Worm (Caenorhabditis elegans) whole organism, L4 larva: Measurements from ENCODE around the gene nhr-128.

Experiments
- F10B5.3 ChIP-seq: sonication (generic microtip); optimal IDR thresholded peaks from 2 replicates; lab custom pipeline; 2016; ENCODE audit warnings: mild to moderate bottlenecking, missing genetic modification characterization, missing compliant biosample characterization
- F37D6.2 ChIP-seq: sonication (generic microtip); optimal IDR thresholded peaks from 2 replicates; lab custom pipeline; 2016; ENCODE audit warnings: mild to moderate bottlenecking, missing genetic modification characterization, missing compliant biosample characterization
- T26A8.4 ChIP-seq: fragments of 200-800 bp; sonication (Bioruptor generic); IDR thresholded peaks from 2 replicates; pipeline ENCODE4 v1.3.6; 2022; ENCODE audit warnings: missing genetic modification characterization, missing compliant biosample characterization
- Y105C5A.15 ChIP-seq: fragments of 200-800 bp; sonication (Bioruptor generic); IDR thresholded peaks from 2 replicates; pipeline ENCODE4 v1.3.6; 2022; ENCODE audit warnings: missing genetic modification characterization, missing compliant biosample characterization
- aha-1 ChIP-seq: fragments of 150-350 bp; peaks from one replicate; lab custom pipeline; 2014; ENCODE audit warnings: missing biosample characterization, missing genetic modification characterization
- aly-2 ChIP-seq: sonication (generic microtip); optimal IDR thresholded peaks from 2 replicates; lab custom pipeline; 2018; ENCODE audit warnings: missing biosample characterization, missing genetic modification characterization
- arid-1 ChIP-seq: fragments of 200-800 bp; sonication (Bioruptor generic); conservative IDR thresholded peaks from 2 replicates; pipeline ENCODE4 v1.3.6; 2022; ENCODE audit warnings: missing genetic modification reagents, missing genetic modification characterization, missing compliant biosample characterization
- ceh-32 ChIP-seq: sonication (generic microtip); optimal IDR thresholded peaks from 2 replicates; lab custom pipeline; 2016; ENCODE audit warnings: mild to moderate bottlenecking, missing genetic modification characterization, missing compliant biosample characterization; ENCODE audit not compliant: poor library complexity
- ceh-62 ChIP-seq: sonication (generic microtip); optimal IDR thresholded peaks from 2 replicates; lab custom pipeline; 2017; ENCODE audit warnings: missing biosample characterization, missing genetic modification characterization
- daf-12 ChIP-seq: fragments of 150-350 bp; optimal IDR thresholded peaks from 2 replicates; lab custom pipeline; 2014; ENCODE audit warnings: missing biosample characterization, missing genetic modification reagents, missing genetic modification characterization
- daf-16 ChIP-seq, 3 experiments: sonication (generic microtip); optimal IDR thresholded peaks; 2 replicates each; lab custom pipeline; 2016 to 2017; ENCODE audit warnings: missing genetic modification characterization in 3 of 3, missing genetic modification reagents in 3 of 3, mild to moderate bottlenecking in 2 of 3, missing compliant biosample characterization in 2 of 3, missing biosample characterization in 1 of 3, moderate library complexity in 1 of 3
- daf-19 ChIP-seq: fragments of 200-800 bp; sonication (Bioruptor generic); conservative IDR thresholded peaks from 2 replicates; pipeline ENCODE4 v1.3.6; 2022; ENCODE audit warnings: missing genetic modification characterization, missing compliant biosample characterization
- daf-8 ChIP-seq: fragments of 200-800 bp; sonication (Bioruptor generic); IDR thresholded peaks from 2 replicates; pipeline ENCODE4 v1.3.6; 2022; ENCODE audit warnings: missing genetic modification characterization, missing compliant biosample characterization
- dmd-6 ChIP-seq: fragments of 200-800 bp; sonication (Bioruptor generic); IDR thresholded peaks from 2 replicates; pipeline ENCODE4 v1.3.6; 2022; ENCODE audit warnings: missing genetic modification reagents, missing genetic modification characterization, missing compliant biosample characterization
- dmd-9 ChIP-seq: fragments of 200-800 bp; sonication (Bioruptor generic); IDR thresholded peaks from 2 replicates; pipeline ENCODE4 v1.3.6; 2022; ENCODE audit warnings: missing genetic modification reagents, missing genetic modification characterization, missing compliant biosample characterization
- dpl-1 ChIP-seq: fragments of 150-350 bp; optimal IDR thresholded peaks from 2 replicates; lab custom pipeline; 2014; ENCODE audit warnings: missing biosample characterization, missing genetic modification reagents, missing genetic modification characterization
- dve-1 ChIP-seq: sonication (generic microtip); optimal IDR thresholded peaks from 2 replicates; lab custom pipeline; 2017; ENCODE audit warnings: antibody characterized with exemption, mild to moderate bottlenecking, missing genetic modification characterization, missing compliant biosample characterization; ENCODE audit not compliant: insufficient read depth
- egl-27 ChIP-seq: sonication (generic microtip); optimal IDR thresholded peaks from 3 replicates; lab custom pipeline; 2017; ENCODE audit warnings: missing biosample characterization, missing genetic modification reagents, missing genetic modification characterization
- egl-43 ChIP-seq: fragments of 200-800 bp; sonication (Bioruptor generic); IDR thresholded peaks from 2 replicates; pipeline ENCODE4 v1.3.6; 2022; ENCODE audit warnings: missing genetic modification reagents, missing genetic modification characterization, missing compliant biosample characterization
- hlh-11 ChIP-seq: fragments of 200-800 bp; sonication (Bioruptor generic); optimal IDR thresholded peaks from 2 replicates; lab custom pipeline; 2018; ENCODE audit warnings: mild to moderate bottlenecking, missing genetic modification characterization, missing compliant biosample characterization
- hlh-30 ChIP-seq: sonication (generic microtip); optimal IDR thresholded peaks from 2 replicates; lab custom pipeline; 2017; ENCODE audit warnings: antibody characterized with exemption, mild to moderate bottlenecking, missing genetic modification characterization, missing compliant biosample characterization; ENCODE audit not compliant: insufficient read depth
- jun-1 ChIP-seq: fragments of 150-350 bp; optimal IDR thresholded peaks from 2 replicates; lab custom pipeline; 2014; ENCODE audit warnings: missing biosample characterization, missing genetic modification reagents, missing genetic modification characterization
- lim-7 ChIP-seq: fragments of 200-800 bp; sonication (Bioruptor generic); IDR thresholded peaks from 2 replicates; pipeline ENCODE4 v1.3.6; 2022; ENCODE audit warnings: missing genetic modification characterization, missing compliant biosample characterization
- lin-15B ChIP-seq: fragments of 150-350 bp; sonication (generic microtip); optimal IDR thresholded peaks from 3 replicates; lab custom pipeline; 2014; ENCODE audit warnings: missing biosample characterization, missing genetic modification characterization
- lsy-2 ChIP-seq, 2 experiments: fragments of 150-350 bp in 1 of 2; sonication (generic microtip) in 1 of 2; optimal IDR thresholded peaks; 2 replicates each; lab custom pipeline; 2014 to 2017; ENCODE audit warnings: missing biosample characterization in 2 of 2, missing genetic modification characterization in 2 of 2
- madf-5 ChIP-seq, 2 experiments: fragments of 200-800 bp; sonication (Bioruptor generic); IDR thresholded peaks; 2 replicates each; pipeline ENCODE4 v1.3.6; 2022; ENCODE audit warnings: missing compliant biosample characterization in 2 of 2, missing genetic modification characterization in 2 of 2
- mes-2 ChIP-seq: sonication (generic microtip); optimal IDR thresholded peaks from 2 replicates; lab custom pipeline; 2016; ENCODE audit warnings: missing genotype, mild to moderate bottlenecking, missing genetic modification characterization, missing compliant biosample characterization; ENCODE audit not compliant: poor library complexity, severe bottlenecking
- nhr-10 ChIP-seq: fragments of 150-350 bp; optimal IDR thresholded peaks from 2 replicates; lab custom pipeline; 2014; ENCODE audit warnings: missing biosample characterization, missing genetic modification characterization
- nhr-111 ChIP-seq: fragments of 200-800 bp; sonication (Bioruptor generic); optimal IDR thresholded peaks from 2 replicates; lab custom pipeline; 2018; ENCODE audit warnings: mild to moderate bottlenecking, missing genetic modification characterization, missing compliant biosample characterization
- nhr-237 ChIP-seq: sonication (generic microtip); optimal IDR thresholded peaks from 2 replicates; lab custom pipeline; 2017; ENCODE audit warnings: missing biosample characterization, missing genetic modification characterization
- nhr-28 ChIP-seq: fragments of 150-350 bp; optimal IDR thresholded peaks from 2 replicates; lab custom pipeline; 2014; ENCODE audit warnings: missing biosample characterization, missing genetic modification characterization
- nhr-41 ChIP-seq: fragments of 200-800 bp; sonication (Bioruptor generic); IDR thresholded peaks from 2 replicates; pipeline ENCODE4 v1.3.6; 2022; ENCODE audit warnings: missing genetic modification reagents, missing genetic modification characterization, missing compliant biosample characterization
- nhr-42 ChIP-seq: fragments of 200-800 bp; sonication (Bioruptor generic); IDR thresholded peaks from 2 replicates; pipeline ENCODE4 v1.3.6; 2022; ENCODE audit warnings: missing genetic modification characterization, missing compliant biosample characterization
- nhr-76 ChIP-seq: fragments of 150-350 bp; optimal IDR thresholded peaks from 2 replicates; lab custom pipeline; 2014; ENCODE audit warnings: missing biosample characterization, missing genetic modification characterization
- rbr-2 ChIP-seq: sonication (generic microtip); optimal IDR thresholded peaks from 2 replicates; lab custom pipeline; 2016; ENCODE audit warnings: missing genotype, missing genetic modification characterization, missing compliant biosample characterization
- saeg-2 ChIP-seq: fragments of 200-800 bp; sonication (Bioruptor generic); IDR thresholded peaks from 2 replicates; pipeline ENCODE4 v1.3.6; 2022; ENCODE audit warnings: missing genetic modification reagents, missing genetic modification characterization, missing compliant biosample characterization
- sdz-12 ChIP-seq: fragments of 200-800 bp; sonication (Bioruptor generic); optimal IDR thresholded peaks from 2 replicates; lab custom pipeline; 2018; ENCODE audit warnings: mild to moderate bottlenecking, missing genetic modification characterization, missing compliant biosample characterization
- set-16 ChIP-seq: fragments of 200-800 bp; sonication (Bioruptor generic); IDR thresholded peaks from 2 replicates; pipeline ENCODE4 v1.3.6; 2022; ENCODE audit warnings: missing genetic modification reagents, missing genetic modification characterization, missing compliant biosample characterization
- skn-1 ChIP-seq: fragments of 150-350 bp; optimal IDR thresholded peaks from 2 replicates; lab custom pipeline; 2014; ENCODE audit warnings: missing biosample characterization, missing genetic modification characterization
- spr-3 ChIP-seq: fragments of 200-800 bp; sonication (Bioruptor generic); optimal IDR thresholded peaks from 2 replicates; lab custom pipeline; 2018; ENCODE audit warnings: mild to moderate bottlenecking, missing genetic modification characterization, missing compliant biosample characterization
- unc-62 ChIP-seq, 3 experiments: fragments of 150-350 bp in 1 of 3; sonication (generic microtip); optimal IDR thresholded peaks in 2 of 3; peaks in 1 of 3; 1 replicate in 1 of 3; 2 replicates in 2 of 3; lab custom pipeline; 2014 to 2017; ENCODE audit warnings: missing biosample characterization in 3 of 3, missing genetic modification characterization in 3 of 3, missing genetic modification reagents in 3 of 3, missing genotype in 1 of 3
- zfp-2 ChIP-seq: sonication (generic microtip); optimal IDR thresholded peaks from 2 replicates; lab custom pipeline; 2016; ENCODE audit warnings: mild to moderate bottlenecking, missing genetic modification characterization, missing compliant biosample characterization
- zip-2 ChIP-seq: fragments of 150-350 bp; optimal IDR thresholded peaks from 2 replicates; lab custom pipeline; 2014; ENCODE audit warnings: missing biosample characterization, missing genetic modification characterization
- ztf-11 ChIP-seq: fragments of 150-350 bp; optimal IDR thresholded peaks from 2 replicates; lab custom pipeline; 2014; ENCODE audit warnings: missing biosample characterization, missing genetic modification characterization
- ztf-7 ChIP-seq: fragments of 150-350 bp; optimal IDR thresholded peaks from 2 replicates; lab custom pipeline; 2014; ENCODE audit warnings: missing biosample characterization, missing genetic modification characterization

Gene nhr-128

ce11 chrV:2218803-2219202 lies 3.1 kb upstream of the nhr-128 start, which contains the start of gene nhr-56 (continued):
- TF ChIP-seq aly-2 (tag; lab: Kevin White, UChicago) (no peak), ceh-32 (no peak), ztf-7 (tag; lab: Kevin White, UChicago) (no peak), arid-1 (no peak), madf-5 (GFP tag; IDR thresholded peaks at IDR 0.05; lab: Robert Waterston, UW) (no peak), nhr-76 (tag; lab: Kevin White, UChicago) (no peak), lin-15B (tag; lab: Kevin White, UChicago) (no peak), daf-12 (tag; lab: Kevin White, UChicago) (no peak), set-16 (no peak), Y105C5A.15 (GFP tag; lab: Robert Waterston, UW) (no peak)

ce11 chrV:2225130-2225529 lies 3.3 kb downstream of the nhr-128 start, which contains the start of gene nhr-103:
Gene nhr-103 (plus strand): TSS chrV:2225430.
- TF ChIP-seq dmd-6 (no peak), nhr-42 (GFP tag; lab: Robert Waterston, UW) (no peak), F37D6.2 (tag; lab: Kevin White, UChicago) (no peak), madf-5 (GFP tag; IDR thresholded peaks at IDR 0.05; lab: Robert Waterston, UW) (no peak)

- no peak for TF ChIP-seq rbr-2 (tag; lab: Kevin White, UChicago)
- no peak for TF ChIP-seq mes-2 (tag; lab: Kevin White, UChicago)
- TF ChIP-seq lim-7 (GFP tag; lab: Robert Waterston, UW) = no peak
- no peak for TF ChIP-seq nhr-237
- no peak for TF ChIP-seq nhr-10 (tag; lab: Kevin White, UChicago)
- TF ChIP-seq lsy-2 (tag; optimal IDR thresholded peaks at IDR 0.05; lab: Kevin White, UChicago) = no peak
- no peak for TF ChIP-seq dve-1
- TF ChIP-seq egl-43 (GFP tag; lab: Robert Waterston, UW) = no peak
- no peak for TF ChIP-seq nhr-111
- TF ChIP-seq jun-1 = no peak
- no peak for TF ChIP-seq egl-27 (tag; lab: Kevin White, UChicago)
- no peak for TF ChIP-seq dpl-1 (GFP tag; lab: Kevin White, UChicago)
- no peak for TF ChIP-seq spr-3 (GFP tag; lab: Kevin White, UChicago)
- no peak for TF ChIP-seq ztf-11
- TF ChIP-seq dmd-9 (GFP tag; lab: Robert Waterston, UW) = no peak
- no peak for TF ChIP-seq hlh-30 (tag; lab: Kevin White, UChicago)
- no peak for TF ChIP-seq F10B5.3 (tag; lab: Kevin White, UChicago)
These were observed 5.0 kb downstream of the nhr-128 start, which contains the start of gene nhr-18 for ce11 chrV:2226903-2227302. Gene nhr-18 (plus strand): TSS chrV:2227203.

- TF ChIP-seq daf-19 (no peak), skn-1 (tag; lab: Kevin White, UChicago) (no peak), daf-8 (GFP tag; lab: Robert Waterston, UW) (no peak), zfp-2 (no peak), zip-2 (tag; lab: Kevin White, UChicago) (no peak)
These were observed 6.9 kb downstream of the nhr-128 start, which contains the start of gene nhr-126 for ce11 chrV:2228781-2229180. Gene nhr-126 (plus strand): TSS chrV:2229081.

ce11 chrV:2230912-2231311 lies 9.0 kb downstream of the nhr-128 start, which contains the start of gene nhr-134:
Gene nhr-134 (plus strand): TSS chrV:2231223.
- TF ChIP-seq hlh-11 (tag; lab: Kevin White, UChicago) (peak; percentile 15), nhr-28 (tag; lab: Kevin White, UChicago) (peak; percentile 30), ceh-62 (tag; lab: Kevin White, UChicago) (no peak), lin-15B (tag; lab: Kevin White, UChicago) (no peak), unc-62 (GFP tag; optimal IDR thresholded peaks at IDR 0.05 in 1 of 2; lab: Kevin White, UChicago) (peak in 1 of 2 experiments; percentile 55), unc-62 (tag; optimal IDR thresholded peaks at IDR 0.05; lab: Kevin White, UChicago) (no peak), T26A8.4 (GFP tag; lab: Robert Waterston, UW) (no peak), egl-43 (GFP tag; lab: Robert Waterston, UW) (no peak), saeg-2 (GFP tag; lab: Robert Waterston, UW) (no peak), dve-1 (peak; percentile 44), nhr-41 (GFP tag; lab: Robert Waterston, UW) (no peak), skn-1 (tag; lab: Kevin White, UChicago) (no peak), sdz-12 (GFP tag; lab: Kevin White, UChicago) (no peak), aha-1 (tag; lab: Kevin White, UChicago) (no peak), mes-2 (tag; lab: Kevin White, UChicago) (peak; percentile 6), lsy-2 (tag; optimal IDR thresholded peaks at IDR 0.05; lab: Kevin White, UChicago) (peak in 1 of 2 experiments; percentile 3), daf-16 (GFP tag; optimal IDR thresholded peaks at IDR 0.05; lab: Kevin White, UChicago) (no peak), daf-16 (tag; optimal IDR thresholded peaks at IDR 0.05; lab: Kevin White, UChicago) (peak; percentile 44)
